Worm (Caenorhabditis elegans): ENCODE results near the gene F54C9.7.

DNA sequence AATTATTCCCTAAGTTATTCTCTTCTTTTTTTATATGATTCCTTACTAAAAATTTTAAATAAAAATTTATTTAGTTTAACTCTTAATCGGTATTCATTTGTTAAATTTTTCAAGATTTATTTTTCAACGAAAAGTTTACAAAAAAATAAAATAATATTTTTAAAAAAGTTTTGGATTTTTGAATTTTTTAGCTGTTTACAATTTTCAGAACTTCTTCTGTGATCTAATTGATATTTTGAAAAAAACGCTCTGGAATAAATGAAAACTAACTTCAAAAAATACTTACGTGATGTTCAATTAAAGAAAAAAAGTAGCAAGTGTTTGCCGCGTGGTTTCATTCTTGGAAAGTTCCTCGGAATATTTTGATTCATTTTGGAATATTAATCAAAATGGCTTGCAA is 27.8 kb upstream of the F54C9.7 start, which contains the start of gene decr-1.2:
- TF ChIP-seq T26A8.4 (GFP tag; IDR thresholded peaks at IDR 0.05) (no peak), nhr-11 (tag; optimal IDR thresholded peaks at IDR 0.05) (no peak), jun-1 (tag; optimal IDR thresholded peaks at IDR 0.05) (no peak), ama-1 (optimal IDR thresholded peaks at IDR 0.05) (no peak), skn-1 (tag; optimal IDR thresholded peaks at IDR 0.05) (no peak), ceh-20 (GFP tag; IDR thresholded peaks at IDR 0.05) (no peak)
